Worm (Caenorhabditis elegans) whole organism, young adult: ENCODE data around the gene R12B2.6.

Source experiments
- B0336.3 ChIP-seq: fragments of 200-800 bp; sonication (Bioruptor generic); IDR thresholded peaks from 2 replicates; pipeline ENCODE4 v1.3.6; 2022; ENCODE audit warnings: missing genetic modification characterization, missing compliant biosample characterization
- C06A6.2 ChIP-seq: fragments of 200-800 bp; sonication (Bioruptor generic); conservative IDR thresholded peaks from 2 replicates; pipeline ENCODE4 v1.3.6; 2022; ENCODE audit warnings: missing genetic modification characterization, missing compliant biosample characterization
- F52B5.7 ChIP-seq: sonication (generic microtip); optimal IDR thresholded peaks from 2 replicates; lab custom pipeline; 2016; ENCODE audit warnings: mild to moderate bottlenecking, missing genetic modification characterization, missing compliant biosample characterization
- T26A5.8 ChIP-seq: sonication (generic microtip); optimal IDR thresholded peaks from 2 replicates; lab custom pipeline; 2016; ENCODE audit warnings: missing genetic modification characterization, missing compliant biosample characterization
- madf-6 ChIP-seq: fragments of 200-800 bp; sonication (Bioruptor generic); IDR thresholded peaks from 2 replicates; pipeline ENCODE4 v1.3.6; 2022; ENCODE audit warnings: missing genetic modification reagents, missing genetic modification characterization, missing compliant biosample characterization
- mxl-1 ChIP-seq: sonication (generic microtip); optimal IDR thresholded peaks from 2 replicates; lab custom pipeline; 2016; ENCODE audit warnings: missing genetic modification characterization, missing compliant biosample characterization
- rpc-1 ChIP-seq, 2 experiments: fragments of 150-350 bp in 1 of 2; sonication (generic microtip) in 1 of 2; optimal IDR thresholded peaks; 2 replicates each; lab custom pipeline; 2014 to 2018; ENCODE audit warnings: missing biosample characterization in 1 of 2, missing genetic modification characterization in 1 of 2, missing genetic modification reagents in 1 of 2, missing genotype in 1 of 2
- snpc-4 ChIP-seq, 5 experiments: fragments of 150-350 bp in 1 of 5; sonication (generic microtip) in 4 of 5; optimal IDR thresholded peaks; 2 replicates each; lab custom pipeline; 2014 to 2018; ENCODE audit warnings: missing genetic modification characterization in 5 of 5, missing biosample characterization in 3 of 5, antibody characterized with exemption in 2 of 5, mild to moderate bottlenecking in 2 of 5, missing compliant biosample characterization in 2 of 5, missing genotype in 2 of 5, moderate library complexity in 2 of 5, missing genetic modification reagents in 1 of 5
- unc-130 ChIP-seq: sonication (generic microtip); optimal IDR thresholded peaks from 2 replicates; lab custom pipeline; 2016; ENCODE audit warnings: missing genetic modification reagents, missing genetic modification characterization, missing compliant biosample characterization

ce11 chrIII:5790550-5790949 is 43.4 kb downstream of the R12B2.6 start, which contains the start of gene rev-3:
- TF ChIP-seq snpc-4 (GFP tag; optimal IDR thresholded peaks at IDR 0.05; lab: Kevin White, UChicago) = no peak
- TF ChIP-seq snpc-4 (tag; optimal IDR thresholded peaks at IDR 0.05; lab: Kevin White, UChicago) = no peak
- no peak for TF ChIP-seq unc-130 (GFP tag; lab: Kevin White, UChicago)
- no peak for TF ChIP-seq C06A6.2 (GFP tag; lab: Robert Waterston, UW)
- TF ChIP-seq B0336.3 = no peak
- TF ChIP-seq rpc-1 (optimal IDR thresholded peaks at IDR 0.05; lab: Kevin White, UChicago) = no peak
- TF ChIP-seq rpc-1 (tag; optimal IDR thresholded peaks at IDR 0.05; lab: Kevin White, UChicago) = no peak
- TF ChIP-seq T26A5.8 = no peak
- no peak for TF ChIP-seq madf-6 (GFP tag; lab: Robert Waterston, UW)
- no peak for TF ChIP-seq F52B5.7 (tag; lab: Kevin White, UChicago)
- TF ChIP-seq mxl-1 (tag; lab: Kevin White, UChicago) = no peak
